Fruit fly (Drosophila melanogaster) whole organism, embryonic: ENCODE results near the gene PRL-1.

Source experiments
- Blimp-1 ChIP-seq: fragments of 200-800 bp; sonication (Bioruptor generic); optimal IDR thresholded peaks from 3 replicates; lab custom pipeline; 2018; ENCODE audit warnings: missing biosample characterization, missing genetic modification characterization, mild to moderate bottlenecking, moderate library complexity, missing genetic modification reagents
- CG11085 ChIP-seq: fragments of 200-800 bp; sonication (Bioruptor generic); IDR thresholded peaks from 2 replicates; pipeline ENCODE4 v1.3.6; 2022; ENCODE audit warnings: missing biosample characterization, missing genetic modification characterization
- CG11723 ChIP-seq: fragments of 200-800 bp; sonication (Bioruptor generic); optimal IDR thresholded peaks from 2 replicates; lab custom pipeline; 2017; ENCODE audit warnings: missing biosample characterization, mild to moderate bottlenecking, missing genetic modification characterization
- CG12236 ChIP-seq: fragments of 200-800 bp; sonication (Bioruptor generic); optimal IDR thresholded peaks from 2 replicates; lab custom pipeline; 2016; ENCODE audit warnings: missing biosample characterization, missing genetic modification characterization
- CG1233 ChIP-seq: fragments of 200-800 bp; sonication (Bioruptor generic); optimal IDR thresholded peaks from 4 replicates; lab custom pipeline; 2018; ENCODE audit warnings: missing biosample characterization, mild to moderate bottlenecking, missing genetic modification characterization
- CG15073 ChIP-seq: fragments of 200-800 bp; sonication (Bioruptor generic); optimal IDR thresholded peaks from 2 replicates; lab custom pipeline; 2016; ENCODE audit warnings: missing biosample characterization, missing genetic modification characterization
- CG15514 ChIP-seq: fragments of 200-800 bp; sonication (Bioruptor generic); optimal IDR thresholded peaks from 3 replicates; lab custom pipeline; 2017; ENCODE audit warnings: missing biosample characterization, missing genetic modification characterization, mild to moderate bottlenecking, moderate library complexity, missing genetic modification reagents
- CG17568 ChIP-seq: fragments of 200-800 bp; sonication (Bioruptor generic); optimal IDR thresholded peaks from 2 replicates; lab custom pipeline; 2018; ENCODE audit warnings: missing biosample characterization, mild to moderate bottlenecking, missing genetic modification characterization, moderate library complexity
- CG2120 ChIP-seq: fragments of 200-800 bp; sonication (Bioruptor generic); optimal IDR thresholded peaks from 3 replicates; lab custom pipeline; 2016; ENCODE audit warnings: missing biosample characterization, missing genetic modification characterization
- CG31441 ChIP-seq: fragments of 200-800 bp; sonication (Bioruptor generic); IDR thresholded peaks from 2 replicates; pipeline ENCODE4 v1.3.6; 2022; ENCODE audit warnings: missing biosample characterization, missing genetic modification characterization
- CG32767 ChIP-seq: fragments of 200-800 bp; sonication (Bioruptor generic); IDR thresholded peaks from 2 replicates; pipeline ENCODE4 v1.3.6; 2022; ENCODE audit warnings: missing biosample characterization, missing genetic modification characterization
- CG4617 ChIP-seq: fragments of 200-800 bp; sonication (Bioruptor generic); optimal IDR thresholded peaks from 3 replicates; lab custom pipeline; 2016; ENCODE audit warnings: missing biosample characterization, missing genetic modification characterization, borderline replicate concordance
- CG6175 ChIP-seq: fragments of 200-800 bp; sonication (Bioruptor generic); IDR thresholded peaks from 3 replicates; pipeline ENCODE4 v1.3.6; 2022; ENCODE audit warnings: missing biosample characterization, missing genetic modification characterization
- CG7372 ChIP-seq: fragments of 200-800 bp; sonication (Bioruptor generic); IDR thresholded peaks from 2 replicates; pipeline ENCODE4 v1.3.6; 2022; ENCODE audit warnings: missing biosample characterization, missing genetic modification characterization
- CG7928 ChIP-seq: fragments of 200-800 bp; sonication (Bioruptor generic); optimal IDR thresholded peaks from 2 replicates; lab custom pipeline; 2017; ENCODE audit warnings: missing biosample characterization, mild to moderate bottlenecking, missing genetic modification characterization
- CG9215 ChIP-seq: fragments of 200-800 bp; sonication (Bioruptor generic); IDR thresholded peaks from 2 replicates; pipeline ENCODE4 v1.3.6; 2022; ENCODE audit warnings: missing biosample characterization, missing genetic modification characterization
- CG9437 ChIP-seq: fragments of 200-800 bp; sonication (Bioruptor generic); optimal IDR thresholded peaks from 2 replicates; lab custom pipeline; 2018; ENCODE audit warnings: missing biosample characterization, mild to moderate bottlenecking, missing genetic modification characterization
- CG9932 ChIP-seq: fragments of 200-800 bp; sonication (Bioruptor generic); IDR thresholded peaks from 2 replicates; pipeline ENCODE4 v1.3.6; 2022; ENCODE audit warnings: missing biosample characterization, missing genetic modification characterization
- D ChIP-seq, 2 experiments: fragments of 200-800 bp in 1 of 2; fragments of >200 bp in 1 of 2; sonication (Bioruptor generic) in 1 of 2; optimal IDR thresholded peaks; 2 replicates in 1 of 2; 3 replicates in 1 of 2; lab custom pipeline; 2017; ENCODE audit warnings: mild to moderate bottlenecking in 1 of 2, missing biosample characterization in 1 of 2, missing genetic modification characterization in 1 of 2, missing genetic modification reagents in 1 of 2
- E2f1 ChIP-seq: fragments of 200-800 bp; sonication (Bioruptor generic); IDR thresholded peaks from 2 replicates; pipeline ENCODE4 v1.3.6; 2022; ENCODE audit warnings: missing biosample characterization, missing genetic modification characterization
- Ets65A ChIP-seq: fragments of 200-800 bp; sonication (Bioruptor generic); peaks from one replicate; lab custom pipeline; 2016; ENCODE audit warnings: missing biosample characterization, missing genetic modification characterization
- Gsc ChIP-seq: fragments of 200-800 bp; sonication (Bioruptor generic); IDR thresholded peaks from 2 replicates; pipeline ENCODE4 v1.3.6; 2022; ENCODE audit warnings: missing biosample characterization, missing genetic modification characterization
- HHEX ChIP-seq: fragments of 200-800 bp; sonication (Bioruptor generic); optimal IDR thresholded peaks from 3 replicates; lab custom pipeline; 2017; ENCODE audit warnings: missing biosample characterization, mild to moderate bottlenecking, missing genetic modification characterization, missing genetic modification reagents
- HLH54F ChIP-seq: fragments of 200-800 bp; sonication (Bioruptor generic); optimal IDR thresholded peaks from 3 replicates; lab custom pipeline; 2016; ENCODE audit warnings: missing biosample characterization, missing genetic modification characterization
- HLHmδ ChIP-seq: fragments of 200-800 bp; sonication (Bioruptor generic); optimal IDR thresholded peaks from 2 replicates; lab custom pipeline; 2018; ENCODE audit warnings: missing biosample characterization, mild to moderate bottlenecking, missing genetic modification characterization, moderate library complexity
- Jarid2 ChIP-seq: fragments of 200-800 bp; sonication (Bioruptor generic); optimal IDR thresholded peaks from 3 replicates; lab custom pipeline; 2017; ENCODE audit warnings: mild to moderate bottlenecking, missing biosample characterization, missing genetic modification reagents, missing genetic modification characterization
- Max ChIP-seq: fragments of 200-800 bp; sonication (Bioruptor generic); optimal IDR thresholded peaks from 2 replicates; lab custom pipeline; 2016; ENCODE audit warnings: missing biosample characterization, mild to moderate bottlenecking, missing genetic modification characterization
- NFAT ChIP-seq: fragments of 200-800 bp; sonication (Bioruptor generic); IDR thresholded peaks from 2 replicates; pipeline ENCODE4 v1.3.6; 2022; ENCODE audit warnings: missing biosample characterization, missing genetic modification characterization
- NK7.1 ChIP-seq: fragments of 200-800 bp; sonication (Bioruptor generic); optimal IDR thresholded peaks from 3 replicates; lab custom pipeline; 2016; ENCODE audit warnings: missing biosample characterization, missing genetic modification characterization
- Nf-YC ChIP-seq: fragments of 200-800 bp; optimal IDR thresholded peaks from 3 replicates; lab custom pipeline; 2019; ENCODE audit warnings: missing biosample characterization, mild to moderate bottlenecking, missing genetic modification characterization, moderate library complexity
- Oaz ChIP-seq: fragments of 200-800 bp; sonication (Bioruptor generic); IDR thresholded peaks from 2 replicates; pipeline ENCODE4 v1.3.6; 2022; ENCODE audit warnings: missing biosample characterization, missing genetic modification characterization
- Side ChIP-seq: fragments of 200-800 bp; sonication (Bioruptor generic); optimal IDR thresholded peaks from 2 replicates; lab custom pipeline; 2016; ENCODE audit warnings: missing biosample characterization, missing genetic modification characterization
- Stat92E ChIP-seq, 3 experiments: fragments of >200 bp in 2 of 3; fragments of 200-800 bp in 1 of 3; sonication (Bioruptor generic) in 1 of 3; optimal IDR thresholded peaks; 2 replicates each; lab custom pipeline; 2017 to 2019; ENCODE audit warnings: missing biosample characterization in 3 of 3, missing genetic modification characterization in 3 of 3, mild to moderate bottlenecking in 1 of 3, moderate library complexity in 1 of 3
- Trl ChIP-seq, 3 experiments: fragments of >200 bp in 2 of 3; fragments of 200-800 bp in 1 of 3; sonication (Bioruptor generic) in 1 of 3; optimal IDR thresholded peaks; 2 replicates in 1 of 3; 3 replicates in 2 of 3; lab custom pipeline; 2016 to 2017; ENCODE audit warnings: missing biosample characterization in 1 of 3, missing genetic modification characterization in 1 of 3
- bab2 ChIP-seq: fragments of 200-800 bp; sonication (Bioruptor generic); optimal IDR thresholded peaks from 2 replicates; lab custom pipeline; 2016; ENCODE audit warnings: missing biosample characterization, missing genetic modification characterization
- bcd ChIP-seq: fragments of 200-800 bp; sonication (Bioruptor generic); optimal IDR thresholded peaks from 2 replicates; lab custom pipeline; 2017; ENCODE audit warnings: missing biosample characterization, mild to moderate bottlenecking, missing genetic modification characterization
- cas ChIP-seq: fragments of 200-800 bp; sonication (Bioruptor generic); IDR thresholded peaks from 2 replicates; pipeline ENCODE4 v1.3.6; 2022; ENCODE audit warnings: missing biosample characterization, missing genetic modification characterization
- crol ChIP-seq: fragments of 200-800 bp; sonication (Bioruptor generic); IDR thresholded peaks from 2 replicates; pipeline ENCODE4 v1.3.6; 2022; ENCODE audit warnings: missing biosample characterization, missing genetic modification characterization
- en ChIP-seq: fragments of 200-800 bp; sonication (Bioruptor generic); optimal IDR thresholded peaks from 2 replicates; lab custom pipeline; 2016; ENCODE audit warnings: missing biosample characterization, missing genetic modification characterization
- esg ChIP-seq: fragments of 200-800 bp; sonication (Bioruptor generic); conservative IDR thresholded peaks from 2 replicates; pipeline ENCODE4 v1.3.6; 2022; ENCODE audit warnings: missing biosample characterization, missing genetic modification characterization
- ewg ChIP-seq: fragments of 200-800 bp; sonication (Bioruptor generic); optimal IDR thresholded peaks from 3 replicates; lab custom pipeline; 2017; ENCODE audit warnings: mild to moderate bottlenecking, missing biosample characterization, missing genetic modification reagents, missing genetic modification characterization
- exex ChIP-seq: fragments of 200-800 bp; sonication (Bioruptor generic); optimal IDR thresholded peaks from 4 replicates; lab custom pipeline; 2018; ENCODE audit warnings: missing biosample characterization, mild to moderate bottlenecking, missing genetic modification characterization, moderate library complexity
- fd96Cb ChIP-seq: fragments of 200-800 bp; sonication (Bioruptor generic); optimal IDR thresholded peaks from 2 replicates; lab custom pipeline; 2018; ENCODE audit warnings: missing biosample characterization, mild to moderate bottlenecking, missing genetic modification characterization, moderate library complexity
- lola ChIP-seq, 3 experiments: fragments of >200 bp in 2 of 3; fragments of 200-800 bp in 1 of 3; sonication (Bioruptor generic) in 1 of 3; optimal IDR thresholded peaks; 2 replicates each; lab custom pipeline; 2017 to 2019; ENCODE audit warnings: missing biosample characterization in 3 of 3, missing genetic modification characterization in 3 of 3, mild to moderate bottlenecking in 1 of 3, moderate library complexity in 1 of 3
- odd ChIP-seq: fragments of 200-800 bp; sonication (Bioruptor generic); optimal IDR thresholded peaks from 2 replicates; lab custom pipeline; 2017; ENCODE audit warnings: missing biosample characterization, mild to moderate bottlenecking, missing genetic modification characterization
- schlank ChIP-seq: fragments of 200-800 bp; sonication (Bioruptor generic); optimal IDR thresholded peaks from 2 replicates; lab custom pipeline; 2018; ENCODE audit warnings: missing biosample characterization, mild to moderate bottlenecking, missing genetic modification characterization
- stc ChIP-seq: fragments of 200-800 bp; sonication (Bioruptor generic); IDR thresholded peaks from 2 replicates; pipeline ENCODE4 v1.3.6; 2022; ENCODE audit warnings: missing biosample characterization, missing genetic modification characterization
- ttk ChIP-seq: fragments of 200-800 bp; sonication (Bioruptor generic); IDR thresholded peaks from 2 replicates; pipeline ENCODE4 v2.1.2; 2022; ENCODE audit warnings: missing biosample characterization, missing genetic modification characterization

Gene PRL-1

dm6 chr2L:16299466-16300311, 42.3 kb upstream of the PRL-1 start, which contains the start of the genes heix and CG17328 (continued):
- TF ChIP-seq CG7372 (GFP tag; lab: Robert Waterston, UW) (no peak), NFAT (GFP tag; lab: Robert Waterston, UW) (peak; percentile 84), Blimp-1 (GFP tag; lab: Kevin White, UChicago) (peak; percentile 50), CG17568 (GFP tag; lab: Kevin White, UChicago) (peak; percentile 42), CG31441 (no peak; the same call in 1 of the 2 replicates), crol (GFP tag; lab: Robert Waterston, UW) (peak; percentile 93), CG2120 (GFP tag; lab: Kevin White, UChicago) (peak; percentile 87), CG11085 (peak; percentile 54), CG15073 (GFP tag; lab: Kevin White, UChicago) (no peak), Side (GFP tag; lab: Kevin White, UChicago) (peak; percentile 32), HLH54F (peak; percentile 73), lola (GFP tag; optimal IDR thresholded peaks at IDR 0.05; lab: Kevin White, UChicago) (peak in 1 of 3 experiments; percentile 70), Jarid2 (no peak), Nf-YC (tag; lab: Kevin White, UChicago) (no peak), bab2 (GFP tag; lab: Kevin White, UChicago) (peak; percentile 52), cas (GFP tag; lab: Robert Waterston, UW) (no peak), ewg (GFP tag; lab: Kevin White, UChicago) (peak; percentile 48), Max (GFP tag; lab: Kevin White, UChicago) (peak; percentile 60), exex (tag; lab: Kevin White, UChicago) (no peak), CG12236 (GFP tag; lab: Kevin White, UChicago) (no peak), esg (GFP tag; lab: Robert Waterston, UW) (peak; percentile 59), CG7928 (GFP tag; lab: Kevin White, UChicago) (peak; percentile 96), bcd (GFP tag; lab: Kevin White, UChicago) (peak; percentile 74), en (GFP tag; lab: Kevin White, UChicago) (no peak), CG9932 (GFP tag; lab: Robert Waterston, UW) (peak; percentile 89), CG9215 (GFP tag; lab: Robert Waterston, UW) (peak; percentile 72), stc (GFP tag; lab: Robert Waterston, UW) (peak; percentile 62), Gsc (GFP tag; lab: Robert Waterston, UW) (no peak), CG9437 (GFP tag; lab: Kevin White, UChicago) (peak; percentile 92), D (optimal IDR thresholded peaks at IDR 0.05; lab: Kevin White, UChicago) (no peak), D (GFP tag; optimal IDR thresholded peaks at IDR 0.05; lab: Kevin White, UChicago) (peak; percentile 50), fd96Cb (tag; lab: Kevin White, UChicago) (peak; percentile 58), Trl (optimal IDR thresholded peaks at IDR 0.05; lab: Kevin White, UChicago) (peak; percentile 88 to 89), Trl (GFP tag; optimal IDR thresholded peaks at IDR 0.05; lab: Kevin White, UChicago) (peak; percentile 48), CG15514 (peak; percentile 43), E2f1 (GFP tag; lab: Robert Waterston, UW) (peak; percentile 70), odd (GFP tag; lab: Kevin White, UChicago) (peak; percentile 19), Stat92E (GFP tag; optimal IDR thresholded peaks at IDR 0.05; lab: Kevin White, UChicago) (no peak), CG32767 (GFP tag; lab: Robert Waterston, UW) (no peak; the same call in 1 of the 2 replicates), HHEX (GFP tag; lab: Kevin White, UChicago) (peak; percentile 41), NK7.1 (GFP tag; lab: Kevin White, UChicago) (peak; percentile 30), CG11723 (GFP tag; lab: Kevin White, UChicago) (no peak), schlank (tag; lab: Kevin White, UChicago) (peak; percentile 57), HLHmδ (GFP tag; lab: Kevin White, UChicago) (no peak), CG1233 (GFP tag; lab: Kevin White, UChicago) (peak; percentile 69), Ets65A (GFP tag; lab: Kevin White, UChicago) (no peak), CG4617 (GFP tag; lab: Kevin White, UChicago) (peak; percentile 94), Oaz (peak; percentile 17; the same call in 1 of the 2 replicates), ttk (GFP tag; lab: Robert Waterston, UW) (peak; percentile 68), CG6175 (no peak)
